Worm (Caenorhabditis elegans) whole organism, L1 larva: ENCODE data around the gene molo-1.
A peak's percentile ranks its signal among the peaks of the same experiment; 100 is the strongest.

Experiments used
- ceh-82 ChIP-seq, 3 experiments: fragments of 150-350 bp in 1 of 3; sonication (generic microtip) in 2 of 3; optimal IDR thresholded peaks; 2 replicates each; lab custom pipeline; 2014 to 2017; ENCODE audit warnings: missing biosample characterization in 3 of 3, missing genetic modification characterization in 3 of 3
- efl-1 ChIP-seq, 4 experiments: fragments of 150-350 bp; optimal IDR thresholded peaks in 3 of 4; peaks in 1 of 4; 1 replicate in 1 of 4; 2 replicates in 3 of 4; lab custom pipeline; 2014; ENCODE audit warnings: missing biosample characterization in 2 of 4, missing genetic modification characterization in 2 of 4, missing genetic modification reagents in 2 of 4
- jun-1 ChIP-seq: fragments of 150-350 bp; optimal IDR thresholded peaks from 2 replicates; lab custom pipeline; 2014; ENCODE audit warnings: missing biosample characterization, missing genetic modification reagents, missing genetic modification characterization
- lin-39 ChIP-seq: fragments of 150-350 bp; optimal IDR thresholded peaks from 2 replicates; lab custom pipeline; 2014; ENCODE audit warnings: missing biosample characterization, missing genetic modification reagents, missing genetic modification characterization
- mep-1 ChIP-seq: fragments of 150-350 bp; optimal IDR thresholded peaks from 2 replicates; lab custom pipeline; 2014; ENCODE audit warnings: missing biosample characterization, missing genetic modification characterization
- nhr-237 ChIP-seq: fragments of 150-350 bp; optimal IDR thresholded peaks from 2 replicates; lab custom pipeline; 2014; ENCODE audit warnings: missing biosample characterization, missing genetic modification characterization
- nhr-77 ChIP-seq: fragments of 150-350 bp; optimal IDR thresholded peaks from 2 replicates; lab custom pipeline; 2014; ENCODE audit warnings: missing biosample characterization, missing genetic modification characterization
- unc-30 ChIP-seq: sonication (generic microtip); optimal IDR thresholded peaks from 2 replicates; lab custom pipeline; 2017; ENCODE audit warnings: missing biosample characterization, missing genetic modification characterization
- unc-62 ChIP-seq: fragments of 150-350 bp; optimal IDR thresholded peaks from 2 replicates; lab custom pipeline; 2014; ENCODE audit warnings: missing biosample characterization, missing genetic modification reagents, missing genetic modification characterization
- ztf-11 ChIP-seq, 2 experiments: sonication (generic microtip); optimal IDR thresholded peaks; 2 replicates each; lab custom pipeline; 2016 to 2017; ENCODE audit warnings: missing genetic modification characterization in 2 of 2, missing biosample characterization in 1 of 2, missing compliant biosample characterization in 1 of 2

DNA sequence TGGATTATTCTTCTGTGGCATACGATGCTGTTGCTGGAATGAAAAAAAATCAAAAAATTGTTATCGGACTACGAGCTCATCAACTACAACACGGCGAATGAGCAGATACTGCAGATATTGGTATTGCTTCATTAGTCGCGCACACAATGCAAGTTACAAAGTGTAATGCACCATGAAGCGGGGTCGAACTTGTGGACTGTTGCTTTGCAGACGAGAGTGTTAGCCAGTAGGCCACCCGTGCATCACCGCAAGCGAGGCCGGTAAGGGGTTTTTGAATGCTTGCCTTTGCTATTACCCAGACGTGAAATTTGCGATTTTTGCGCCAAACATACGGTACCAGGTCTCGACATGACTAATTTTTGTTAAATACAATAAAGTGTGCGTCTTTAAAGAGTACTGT is 28.2 kb downstream of the molo-1 start:
- TF ChIP-seq ztf-11 (tag; optimal IDR thresholded peaks at IDR 0.05; lab: Kevin White, UChicago) (peak in 1 of 2 experiments; percentile 38), unc-62 (no peak), unc-30 (tag; lab: Kevin White, UChicago) (no peak), jun-1 (peak; percentile 72), nhr-237 (no peak), nhr-77 (tag; lab: Kevin White, UChicago) (peak; percentile 77), mep-1 (tag; lab: Kevin White, UChicago) (peak; percentile 81), ceh-82 (tag; optimal IDR thresholded peaks at IDR 0.05; lab: Kevin White, UChicago) (peak; percentile 50 to 62 (median 58)), efl-1 (optimal IDR thresholded peaks at IDR 0.05; lab: Kevin White, UChicago) (peak; percentile 67 to 71), efl-1 (GFP tag; optimal IDR thresholded peaks at IDR 0.05 in 1 of 2; lab: Kevin White, UChicago) (peak; percentile 52 to 97), lin-39 (tag; lab: Kevin White, UChicago) (peak; percentile 12)
